Worm (Caenorhabditis elegans): ENCODE results near the gene cutl-2.

cutl-2 gene

ce11 chrII:9740552-9740951 is 16.1 kb upstream of the cutl-2 start:
- TF ChIP-seq athp-1 (tag; optimal IDR thresholded peaks at IDR 0.05) (no peak), lag-1 (GFP tag; IDR thresholded peaks at IDR 0.05) (no peak), ztf-22 (GFP tag; optimal IDR thresholded peaks at IDR 0.05) (peak; percentile 76), rpc-1 (optimal IDR thresholded peaks at IDR 0.05) (no peak), rpc-1 (tag; optimal IDR thresholded peaks at IDR 0.05) (no peak), sea-2 (GFP tag; IDR thresholded peaks at IDR 0.05) (no peak), egl-18 (GFP tag; IDR thresholded peaks at IDR 0.05) (no peak), cebp-1 (GFP tag; IDR thresholded peaks at IDR 0.05) (no peak), cebp-1 (tag; optimal IDR thresholded peaks at IDR 0.05) (peak; percentile 26), nhr-80 (tag; optimal IDR thresholded peaks at IDR 0.05) (peak; percentile 86), nfya-1 (tag; optimal IDR thresholded peaks at IDR 0.05; ENCODE audit: borderline replicate concordance, insufficient read depth) (no peak), mes-4 (tag; optimal IDR thresholded peaks at IDR 0.05) (no peak), somi-1 (GFP tag; optimal IDR thresholded peaks at IDR 0.05) (no peak), F22D6.2 (tag; optimal IDR thresholded peaks at IDR 0.05) (no peak), tbp1 (GFP tag; optimal IDR thresholded peaks at IDR 0.05) (peak; percentile 13), pbrm-1 (GFP tag; IDR thresholded peaks at IDR 0.05) (0 out of 2 replicates have a peak, but pooled peaks have one; percentile 41), madf-6 (GFP tag; IDR thresholded peaks at IDR 0.05) (no peak), unc-130 (GFP tag; optimal IDR thresholded peaks at IDR 0.05) (no peak), Y56A3A.18 (GFP tag; IDR thresholded peaks at IDR 0.05) (0 out of 2 replicates have a peak, but pooled peaks have one; percentile 8), cebp-2 (GFP tag; IDR thresholded peaks at IDR 0.05) (no peak), nhr-90 (tag; optimal IDR thresholded peaks at IDR 0.05) (peak; percentile 38), D2030.7 (GFP tag; IDR thresholded peaks at IDR 0.05) (no peak), Y53G8AR.9 (GFP tag; conservative IDR thresholded peaks at IDR 0.05) (0 out of 2 replicates have a peak, but pooled peaks have one; percentile 47), ets-4 (GFP tag; optimal IDR thresholded peaks at IDR 0.05) (peak; percentile 3), dox-1 (GFP tag; IDR thresholded peaks at IDR 0.05) (peak; percentile 60; the same call in 1 of the 2 replicates), B0035.1 (tag; optimal IDR thresholded peaks at IDR 0.05) (no peak), ZK185.1 (tag; optimal IDR thresholded peaks at IDR 0.05; ENCODE audit: poor library complexity, severe bottlenecking) (no peak), nhr-120 (GFP tag; IDR thresholded peaks at IDR 0.05) (no peak), let-607 (tag; optimal IDR thresholded peaks at IDR 0.05) (peak; percentile 61 to 69), madf-3 (GFP tag; IDR thresholded peaks at IDR 0.05) (0 out of 2 replicates have a peak, but pooled peaks have one; percentile 61), C06A6.2 (GFP tag; conservative IDR thresholded peaks at IDR 0.05) (no peak), pha-4 (tag; optimal IDR thresholded peaks at IDR 0.05) (peak; percentile 53), rec-8 (tag; optimal IDR thresholded peaks at IDR 0.05) (no peak), aptf-2 (GFP tag; conservative IDR thresholded peaks at IDR 0.05) (no peak), lin-54 (GFP tag; optimal IDR thresholded peaks at IDR 0.05) (no peak), snpc-4 (GFP tag; optimal IDR thresholded peaks at IDR 0.05) (no peak), snpc-4 (tag; optimal IDR thresholded peaks at IDR 0.05) (peak in 1 of 4 experiments; percentile 4), hmg-1.2 (GFP tag; IDR thresholded peaks at IDR 0.05) (0 out of 2 replicates have a peak, but pooled peaks have one; percentile 11)

ce11 chrII:9738820-9739219 is 14.3 kb upstream of the cutl-2 start:
- TF ChIP-seq nhr-179 (tag; optimal IDR thresholded peaks at IDR 0.05), result no peak
- no peak for TF ChIP-seq Y67H2A.10 (GFP tag; conservative IDR thresholded peaks at IDR 0.05)
- TF ChIP-seq B0035.1 (tag; optimal IDR thresholded peaks at IDR 0.05), result no peak
- no peak for TF ChIP-seq ztf-18 (tag; optimal IDR thresholded peaks at IDR 0.05)
- peak; percentile 42 for TF ChIP-seq ets-4 (GFP tag; optimal IDR thresholded peaks at IDR 0.05)
- TF ChIP-seq ceh-100 (GFP tag; IDR thresholded peaks at IDR 0.05), result no peak
- TF ChIP-seq unc-62 (GFP tag; optimal IDR thresholded peaks at IDR 0.05), result peak; percentile 48
- no peak for TF ChIP-seq ceh-79 (tag; optimal IDR thresholded peaks at IDR 0.05)
- 0 out of 2 replicates have a peak, but pooled peaks have one; percentile 24 for TF ChIP-seq cebp-1 (GFP tag; IDR thresholded peaks at IDR 0.05)
- TF ChIP-seq cebp-1 (tag; optimal IDR thresholded peaks at IDR 0.05), result peak; percentile 69
- TF ChIP-seq madf-8 (GFP tag; conservative IDR thresholded peaks at IDR 0.05), result no peak
- no peak for TF ChIP-seq ccch-3 (GFP tag; optimal IDR thresholded peaks at IDR 0.05)
- TF ChIP-seq chd-7 (tag; optimal IDR thresholded peaks at IDR 0.05), result peak; percentile 67
- TF ChIP-seq tbp1 (GFP tag; optimal IDR thresholded peaks at IDR 0.05), result peak; percentile 54
- TF ChIP-seq hsf-1 (GFP tag; IDR thresholded peaks at IDR 0.05), result no peak
- peak; percentile 76; the same call in 1 of the 2 replicates for TF ChIP-seq B0336.3 (GFP tag; IDR thresholded peaks at IDR 0.05)
- no peak for TF ChIP-seq aptf-2 (GFP tag; conservative IDR thresholded peaks at IDR 0.05)
- no peak for TF ChIP-seq efl-1 (GFP tag; optimal IDR thresholded peaks at IDR 0.05)
- peak; percentile 92 for TF ChIP-seq nhr-80 (tag; optimal IDR thresholded peaks at IDR 0.05)

Data from whole organism, young adult.